Worm (Caenorhabditis elegans) whole organism, dauer: ENCODE results near the gene ztf-7.

ENCODE experiments used
- unc-62 ChIP-seq: sonication (generic microtip); optimal IDR thresholded peaks from 2 replicates; lab custom pipeline; 2017; ENCODE audit warnings: missing biosample characterization, missing genetic modification reagents, missing genetic modification characterization

The ztf-7 gene

DNA sequence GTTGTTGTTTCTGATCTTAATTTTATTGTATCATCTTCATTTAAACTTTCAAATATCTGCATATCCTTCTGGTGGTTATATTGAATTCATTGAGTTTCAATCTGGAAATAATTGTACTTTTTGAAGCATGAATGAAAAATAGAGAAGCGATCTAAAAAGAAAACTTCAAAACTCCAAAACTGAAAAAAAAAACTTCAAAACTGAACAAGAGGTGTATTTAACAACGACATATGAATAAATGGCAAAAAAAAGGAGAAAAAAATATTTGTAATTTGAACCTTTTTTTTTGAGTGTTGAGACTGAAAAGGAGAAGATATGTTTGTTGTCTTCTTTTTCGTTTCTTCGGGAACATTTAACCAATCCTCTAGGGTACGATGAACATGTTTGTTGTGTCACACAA lies 31.6 kb downstream of the ztf-7 start, which contains the start of gene F58E6.11:
Gene F58E6.11 (minus strand): TSS at position 101 of the 400 bp plus-strand sequence.
- no peak for TF ChIP-seq unc-62 (GFP tag; lab: Kevin White, UChicago)

DNA sequence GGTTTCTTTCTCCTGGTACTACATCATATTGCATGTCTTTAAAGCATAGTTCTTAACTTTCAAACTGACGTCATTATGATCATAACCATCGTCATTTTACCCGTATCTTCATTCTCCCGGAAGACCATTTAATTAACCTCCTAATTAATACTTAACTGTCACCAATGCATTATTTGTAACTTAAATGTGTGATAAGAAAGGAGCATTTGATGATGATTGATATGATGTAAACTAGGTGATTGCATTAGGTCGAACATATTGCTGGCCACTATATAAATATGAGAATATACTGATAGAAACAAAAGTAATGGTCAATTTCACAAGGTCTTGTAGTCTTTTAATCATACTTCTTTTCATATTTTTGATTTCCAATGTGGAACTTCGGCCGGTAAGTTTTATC lies 33.3 kb downstream of the ztf-7 start, which contains the start of gene hrg-3:
Gene hrg-3 (plus strand): TSS at position 227 of the 400 bp plus-strand sequence.
- no peak for TF ChIP-seq unc-62 (GFP tag; lab: Kevin White, UChicago)

DNA sequence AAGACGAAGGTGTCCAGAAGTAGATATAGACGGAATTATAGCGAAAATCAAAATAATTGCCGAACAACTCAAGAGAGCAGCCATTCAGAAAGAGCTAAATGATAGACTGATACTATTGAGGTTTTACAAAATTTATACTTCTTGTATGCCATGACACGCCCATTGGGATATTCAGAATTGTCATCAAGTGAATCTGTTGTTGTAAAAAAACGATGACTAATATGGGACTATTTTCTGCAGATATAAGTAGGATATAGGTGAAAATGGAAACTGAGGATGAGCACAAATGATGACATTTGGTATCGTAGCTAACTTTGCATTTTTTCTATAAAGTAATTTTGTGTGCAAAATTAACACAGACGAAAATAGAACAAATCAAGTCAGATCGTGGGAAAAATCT lies 33.8 kb downstream of the ztf-7 start, which contains the start of gene F58E6.8:
Gene F58E6.8 (minus strand): TSS at position 101 of the 400 bp plus-strand sequence.
- TF ChIP-seq unc-62 (GFP tag; lab: Kevin White, UChicago), result no peak

DNA sequence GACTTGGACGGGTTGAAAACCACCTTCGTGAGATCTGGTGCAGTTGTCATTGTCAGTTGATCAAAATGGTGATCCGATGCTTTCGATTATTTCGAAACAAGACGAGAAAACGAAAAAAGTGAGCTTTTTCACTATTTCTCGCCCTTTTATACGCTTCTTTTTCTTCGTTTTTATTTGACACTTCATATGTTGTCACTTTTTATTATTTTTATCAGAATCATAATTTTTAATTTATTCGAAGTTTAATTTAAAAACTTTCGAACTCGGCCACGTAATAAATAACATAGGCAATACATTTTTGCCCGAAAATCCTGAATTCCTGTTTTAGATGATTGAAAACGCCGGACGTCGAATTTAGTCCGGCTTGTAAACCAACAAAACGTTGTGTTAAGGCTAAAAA lies 35.0 kb downstream of the ztf-7 start, which contains the start of gene F58E6.5:
Gene F58E6.5 (minus strand): TSS at position 101 of the 400 bp plus-strand sequence.
- TF ChIP-seq unc-62 (GFP tag; lab: Kevin White, UChicago), result no peak

DNA sequence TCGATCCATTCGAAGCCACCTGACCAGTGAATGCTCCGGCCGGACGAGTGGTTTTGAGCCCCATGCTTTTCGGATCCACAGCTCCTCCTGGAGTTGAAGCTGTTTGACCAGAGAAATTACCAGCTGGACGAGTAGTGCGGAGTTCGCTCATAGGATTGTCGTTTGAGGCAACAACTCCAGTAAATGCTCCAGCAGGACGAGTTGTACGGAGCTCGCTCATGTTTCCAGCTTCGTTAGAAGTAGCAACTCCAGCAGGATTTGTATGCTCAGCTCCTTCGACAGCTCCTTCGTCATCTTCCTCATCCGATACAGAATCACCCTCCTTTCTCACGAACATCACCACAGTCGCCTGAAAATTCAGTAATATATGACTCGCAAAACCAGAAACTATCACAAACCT lies 36.0 kb downstream of the ztf-7 start:
- TF ChIP-seq unc-62 (GFP tag; lab: Kevin White, UChicago), result no peak

DNA sequence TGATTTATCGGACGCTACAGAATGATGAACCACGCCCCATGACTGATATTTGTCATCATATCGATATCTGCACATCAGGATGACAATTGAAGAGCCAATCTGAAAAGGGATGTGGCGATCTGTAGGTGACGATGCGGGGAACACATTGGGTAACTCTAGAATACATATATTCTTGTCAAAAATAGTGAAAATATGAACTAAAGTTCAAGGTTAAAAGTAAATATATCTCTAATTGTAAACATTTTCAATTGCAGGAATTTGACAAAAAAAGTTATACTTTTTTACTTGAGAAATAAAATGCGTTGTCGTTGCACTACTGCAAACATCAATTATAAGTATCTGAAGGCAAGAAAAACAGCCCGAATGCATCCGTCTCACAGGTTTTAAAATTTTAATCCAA lies 36.6 kb downstream of the ztf-7 start, which contains the start of gene F58E6.6:
Gene F58E6.6 (minus strand): TSS at position 101 of the 400 bp plus-strand sequence.
- no peak for TF ChIP-seq unc-62 (GFP tag; lab: Kevin White, UChicago)

DNA sequence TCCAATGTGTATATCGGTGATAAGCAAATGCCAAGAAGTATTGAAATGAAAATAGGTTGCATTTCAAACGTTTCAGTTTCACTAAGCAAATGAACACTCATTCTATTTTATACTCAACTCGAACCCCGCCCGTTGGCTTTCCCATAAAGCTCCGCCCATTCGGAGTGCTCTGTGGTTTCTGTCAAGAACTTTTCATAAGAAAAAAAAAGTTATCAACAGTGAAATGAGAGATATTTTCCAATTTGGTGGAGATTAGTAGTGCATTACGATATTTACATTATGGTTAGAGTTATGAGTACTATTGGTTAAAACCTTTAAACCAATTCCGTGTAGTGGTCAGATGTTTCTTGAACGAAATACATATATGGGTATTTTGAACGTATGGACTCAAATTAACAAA lies 39.2 kb downstream of the ztf-7 start, which contains the start of gene F58E6.4:
Gene F58E6.4 (minus strand): TSS at position 101 of the 400 bp plus-strand sequence.
- TF ChIP-seq unc-62 (GFP tag; lab: Kevin White, UChicago), result no peak

DNA sequence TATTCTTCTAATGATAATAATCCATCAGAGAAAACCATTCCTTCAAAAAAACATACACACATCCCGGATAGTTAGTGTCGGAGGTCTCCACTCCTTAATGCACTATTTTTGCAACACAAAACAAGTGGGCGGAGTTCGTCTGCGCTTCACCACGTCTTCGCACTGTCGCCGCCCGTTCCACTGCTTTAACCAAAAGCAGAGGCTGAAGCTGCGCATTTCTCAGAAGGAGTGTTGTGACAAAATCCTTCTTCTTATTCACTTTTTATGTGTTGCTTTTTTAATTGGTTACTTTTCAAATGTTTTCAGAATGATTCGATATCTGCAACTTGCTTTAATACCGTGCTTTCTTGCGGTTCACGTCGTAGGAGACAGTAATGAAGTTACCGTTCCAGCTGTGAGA lies 44.6 kb downstream of the ztf-7 start, which contains the start of gene F58E6.13:
Gene F58E6.13 (plus strand): TSS at position 301 of the 400 bp plus-strand sequence.
- TF ChIP-seq unc-62 (GFP tag; lab: Kevin White, UChicago), result no peak

DNA sequence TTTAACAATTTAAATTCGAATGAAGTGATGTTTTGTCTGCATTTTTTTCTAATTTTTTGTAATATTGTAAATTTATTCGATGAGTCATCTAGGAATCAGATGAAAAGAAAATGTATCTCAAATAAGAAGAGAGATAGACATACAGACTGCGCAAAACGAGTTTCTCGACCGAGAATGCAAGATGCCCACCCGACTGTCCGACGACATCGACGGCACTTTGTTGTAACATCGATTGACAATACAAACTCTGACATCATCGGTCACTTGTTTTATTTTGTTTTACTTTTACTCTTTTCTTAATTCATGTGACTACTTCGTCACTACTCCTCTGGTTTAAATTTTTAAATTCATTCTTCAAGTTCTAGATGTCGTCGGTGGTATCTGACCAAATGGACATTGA lies 48.6 kb downstream of the ztf-7 start, which contains the start of gene sta-2:
Gene sta-2 (plus strand): TSS at position 349 of the 400 bp plus-strand sequence.
- TF ChIP-seq unc-62 (GFP tag; lab: Kevin White, UChicago), result no peak

DNA sequence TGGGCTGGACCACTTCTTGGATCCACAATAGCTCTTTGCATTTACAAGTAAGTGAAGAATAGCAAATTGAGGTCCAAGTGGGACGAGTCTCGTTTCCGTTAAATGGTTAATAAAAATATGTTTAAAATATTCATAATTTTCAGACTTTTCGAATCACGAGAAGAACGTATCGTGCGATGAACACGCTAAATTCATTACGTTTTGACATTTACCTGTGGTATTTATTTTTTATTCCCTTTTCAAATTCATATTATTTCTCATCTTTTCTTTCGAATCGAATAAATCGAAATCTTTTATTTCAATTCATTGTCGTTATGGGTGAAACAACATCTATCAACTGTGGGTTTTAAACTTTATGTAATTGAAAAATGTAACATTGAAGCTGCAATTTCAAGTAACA lies 50.1 kb downstream of the ztf-7 start, which contains the start of gene marc-1:
Gene marc-1 (plus strand): TSS at position 301 of the 400 bp plus-strand sequence.
- no peak for TF ChIP-seq unc-62 (GFP tag; lab: Kevin White, UChicago)

DNA sequence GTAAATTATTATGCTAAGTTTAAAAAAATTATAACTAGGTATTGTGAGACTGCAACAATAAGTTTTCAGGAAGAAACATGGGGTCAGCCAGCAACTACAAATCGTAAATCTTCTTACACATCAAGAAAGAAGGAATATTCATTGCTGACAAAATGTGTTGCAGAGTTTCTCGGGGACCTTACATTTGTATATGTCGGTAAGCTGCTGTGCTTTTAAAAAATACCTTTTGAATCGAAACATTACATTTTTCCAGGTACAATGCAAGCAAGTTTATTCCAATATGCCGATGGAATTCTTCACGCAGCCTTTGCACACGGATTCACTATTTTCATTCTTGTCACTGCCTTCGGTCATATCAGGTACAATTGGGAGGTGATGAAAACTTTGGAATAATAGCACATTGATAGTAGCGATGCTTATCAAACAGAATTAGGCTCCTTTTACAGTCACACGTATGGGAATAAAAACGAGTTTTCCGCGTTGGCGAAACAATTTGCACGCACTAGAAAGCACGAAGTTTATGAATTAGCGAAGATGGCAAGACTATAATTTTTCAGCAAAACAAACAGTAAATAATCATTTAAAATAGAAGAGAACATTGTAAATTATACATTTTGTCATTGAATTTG lies 51.3 kb downstream of the ztf-7 start:
- TF ChIP-seq unc-62 (GFP tag; lab: Kevin White, UChicago), result no peak

DNA sequence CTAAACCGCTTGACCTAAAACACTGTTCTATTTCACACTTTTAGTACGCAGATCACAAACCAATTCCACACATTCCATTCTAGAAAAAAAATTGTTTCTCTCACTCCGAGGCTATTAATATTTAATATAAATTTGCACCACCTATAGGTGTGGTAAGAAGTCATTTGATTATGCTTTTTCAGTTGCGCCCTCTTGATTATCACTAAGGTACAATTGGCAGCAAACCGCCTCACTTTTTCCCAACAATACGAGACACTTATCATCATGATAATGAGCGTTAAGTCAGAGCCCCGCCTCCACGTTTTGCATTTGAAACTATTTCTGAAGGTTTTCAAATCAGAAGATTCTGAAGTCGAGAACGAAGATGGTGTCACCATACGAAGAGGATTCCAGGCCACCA lies 52.2 kb downstream of the ztf-7 start, which contains the start of gene aqp-4:
Gene aqp-4 (plus strand): TSS at position 270 of the 400 bp plus-strand sequence.
- no peak for TF ChIP-seq unc-62 (GFP tag; lab: Kevin White, UChicago)
